Fruit fly (Drosophila melanogaster) whole organism, prepupa: ENCODE measurements around the gene Phb1.

Experiments
- CG10631 ChIP-seq: fragments of 200-800 bp; sonication (Bioruptor generic); optimal IDR thresholded peaks from 2 replicates; lab custom pipeline; 2016; ENCODE audit warnings: missing biosample characterization, missing genetic modification characterization
- CG34406 ChIP-seq: fragments of 200-800 bp; sonication (Bioruptor generic); optimal IDR thresholded peaks from 3 replicates; lab custom pipeline; 2016; ENCODE audit warnings: missing biosample characterization, missing genetic modification characterization
- Sox102F ChIP-seq: fragments of 200-800 bp; sonication (Bioruptor generic); optimal IDR thresholded peaks from 2 replicates; lab custom pipeline; 2016; ENCODE audit warnings: missing biosample characterization, mild to moderate bottlenecking, missing genetic modification characterization

- TF ChIP-seq Sox102F (GFP tag; lab: Kevin White, UChicago) (peak; percentile 35), CG34406 (peak; percentile 13), CG10631 (peak; percentile 46)
These were observed 17.3 kb upstream of the Phb1 start for dm6 chr2L:19140984-19141262.
